Fruit fly (Drosophila melanogaster) whole organism, adult: ENCODE results near the gene CG9667.
A peak's percentile ranks its signal among the peaks of the same experiment; 100 is the strongest.

ENCODE experiments used
- CG11617 ChIP-seq: fragments of 200-800 bp; sonication (Bioruptor generic); optimal IDR thresholded peaks from 2 replicates; lab custom pipeline; 2017; ENCODE audit warnings: mild to moderate bottlenecking, missing biosample characterization, missing genetic modification reagents, missing genetic modification characterization
- CG12768 ChIP-seq: fragments of 200-800 bp; sonication (Bioruptor generic); optimal IDR thresholded peaks from 2 replicates; lab custom pipeline; 2017; ENCODE audit warnings: missing biosample characterization, missing genetic modification characterization, mild to moderate bottlenecking, moderate library complexity, missing genetic modification reagents
- CG14711 ChIP-seq: fragments of 200-800 bp; sonication (Bioruptor generic); optimal IDR thresholded peaks from 2 replicates; lab custom pipeline; 2018; ENCODE audit warnings: missing biosample characterization, mild to moderate bottlenecking, missing genetic modification characterization, moderate library complexity
- CG1620 ChIP-seq: fragments of 200-800 bp; sonication (Bioruptor generic); optimal IDR thresholded peaks from 2 replicates; lab custom pipeline; 2016; ENCODE audit warnings: missing biosample characterization, missing genetic modification characterization
- CG33017 ChIP-seq: fragments of 200-800 bp; sonication (Bioruptor generic); optimal IDR thresholded peaks from 2 replicates; lab custom pipeline; 2018; ENCODE audit warnings: missing biosample characterization, mild to moderate bottlenecking, missing genetic modification characterization, moderate library complexity
- CG5204 ChIP-seq: fragments of 200-800 bp; sonication (Bioruptor generic); optimal IDR thresholded peaks from 2 replicates; lab custom pipeline; 2016; ENCODE audit warnings: missing biosample characterization, missing genetic modification characterization
- CG7045 ChIP-seq: fragments of 200-800 bp; sonication (Bioruptor generic); optimal IDR thresholded peaks from 2 replicates; lab custom pipeline; 2017; ENCODE audit warnings: missing biosample characterization, mild to moderate bottlenecking, missing genetic modification characterization
- CG7101 ChIP-seq: fragments of 200-800 bp; sonication (Bioruptor generic); optimal IDR thresholded peaks from 2 replicates; lab custom pipeline; 2018; ENCODE audit warnings: missing biosample characterization, mild to moderate bottlenecking, missing genetic modification characterization, moderate library complexity
- Clk ChIP-seq: fragments of 200-800 bp; sonication (Bioruptor generic); optimal IDR thresholded peaks from 2 replicates; lab custom pipeline; 2017; ENCODE audit warnings: missing biosample characterization, missing genetic modification characterization
- Crg-1 ChIP-seq: fragments of 200-800 bp; sonication (Bioruptor generic); optimal IDR thresholded peaks from 2 replicates; lab custom pipeline; 2016; ENCODE audit warnings: missing biosample characterization, missing genetic modification characterization
- Hr96 ChIP-seq: fragments of 200-800 bp; sonication (Bioruptor generic); optimal IDR thresholded peaks from 2 replicates; lab custom pipeline; 2016; ENCODE audit warnings: missing biosample characterization, missing genetic modification characterization
- Mnt ChIP-seq: fragments of 200-800 bp; sonication (Bioruptor generic); optimal IDR thresholded peaks from 2 replicates; lab custom pipeline; 2016; ENCODE audit warnings: missing biosample characterization, mild to moderate bottlenecking, missing genetic modification characterization
- bab1 ChIP-seq: fragments of 200-800 bp; sonication (Bioruptor generic); optimal IDR thresholded peaks from 3 replicates; lab custom pipeline; 2019; ENCODE audit warnings: missing biosample characterization, mild to moderate bottlenecking, missing genetic modification characterization, moderate library complexity
- cic ChIP-seq: fragments of 200-800 bp; sonication (Bioruptor generic); optimal IDR thresholded peaks from 2 replicates; lab custom pipeline; 2017; ENCODE audit warnings: missing biosample characterization, mild to moderate bottlenecking, missing genetic modification characterization, moderate library complexity
- cnc ChIP-seq, 2 experiments: fragments of >200 bp; optimal IDR thresholded peaks; 2 replicates each; lab custom pipeline; 2017
- kay ChIP-seq: fragments of 200-800 bp; sonication (Bioruptor generic); peaks from one replicate; lab custom pipeline; 2016; ENCODE audit warnings: missing biosample characterization, missing genetic modification characterization, borderline replicate concordance
- ovo ChIP-seq: fragments of 200-800 bp; sonication (Bioruptor generic); optimal IDR thresholded peaks from 2 replicates; lab custom pipeline; 2016; ENCODE audit warnings: missing biosample characterization, missing genetic modification characterization
- pad ChIP-seq: fragments of 200-800 bp; sonication (Bioruptor generic); optimal IDR thresholded peaks from 3 replicates; lab custom pipeline; 2017; ENCODE audit warnings: missing biosample characterization, missing genetic modification characterization, mild to moderate bottlenecking, moderate library complexity, missing genetic modification reagents
- tj ChIP-seq: fragments of 200-800 bp; sonication (Bioruptor generic); optimal IDR thresholded peaks from 3 replicates; lab custom pipeline; 2017; ENCODE audit warnings: missing biosample characterization, mild to moderate bottlenecking, missing genetic modification characterization, moderate library complexity
- toe ChIP-seq: fragments of 200-800 bp; sonication (Bioruptor generic); optimal IDR thresholded peaks from 2 replicates; lab custom pipeline; 2016; ENCODE audit warnings: missing biosample characterization, missing genetic modification characterization

The CG9667 gene

dm6 chr3R:8112880-8113832, 13.0 kb downstream of the CG9667 start:
- TF ChIP-seq CG7101 (tag; lab: Kevin White, UChicago) = peak; percentile 67
- no peak for TF ChIP-seq tj (GFP tag; lab: Kevin White, UChicago)
- TF ChIP-seq CG7045 = peak; percentile 75
- TF ChIP-seq Crg-1 (GFP tag; lab: Kevin White, UChicago) = peak; percentile 38
- no peak for TF ChIP-seq Mnt
- peak; percentile 97 for TF ChIP-seq kay (GFP tag; lab: Kevin White, UChicago)
- peak; percentile 61 for TF ChIP-seq CG33017 (tag; lab: Kevin White, UChicago)
- no peak for TF ChIP-seq ovo (GFP tag; lab: Kevin White, UChicago)
- TF ChIP-seq CG12768 (GFP tag; lab: Kevin White, UChicago) = peak; percentile 15
- TF ChIP-seq CG5204 (GFP tag; lab: Kevin White, UChicago) = peak; percentile 26
- TF ChIP-seq CG11617 (GFP tag; lab: Kevin White, UChicago) = peak; percentile 25
- peak; percentile 44 for TF ChIP-seq toe (GFP tag; lab: Kevin White, UChicago)
- peak; percentile 19 for TF ChIP-seq CG14711
- TF ChIP-seq cic (GFP tag; lab: Kevin White, UChicago) = no peak
- no peak for TF ChIP-seq cnc (optimal IDR thresholded peaks at IDR 0.05; lab: Kevin White, UChicago)

dm6 chr3R:8111789-8112382, 14.3 kb downstream of the CG9667 start:
- no peak for TF ChIP-seq pad (GFP tag; lab: Kevin White, UChicago)
- TF ChIP-seq cnc (optimal IDR thresholded peaks at IDR 0.05; lab: Kevin White, UChicago) = no peak
- no peak for TF ChIP-seq CG5204 (GFP tag; lab: Kevin White, UChicago)
- no peak for TF ChIP-seq CG14711
- TF ChIP-seq CG11617 (GFP tag; lab: Kevin White, UChicago) = no peak
- peak; percentile 19 for TF ChIP-seq Clk (GFP tag; lab: Kevin White, UChicago)
- no peak for TF ChIP-seq CG7101 (tag; lab: Kevin White, UChicago)
- no peak for TF ChIP-seq Crg-1 (GFP tag; lab: Kevin White, UChicago)
- peak; percentile 79 for TF ChIP-seq ovo (GFP tag; lab: Kevin White, UChicago)
- peak; percentile 96 for TF ChIP-seq kay (GFP tag; lab: Kevin White, UChicago)
- TF ChIP-seq CG12768 (GFP tag; lab: Kevin White, UChicago) = peak; percentile 54
- peak; percentile 42 for TF ChIP-seq cic (GFP tag; lab: Kevin White, UChicago)
- TF ChIP-seq Mnt = peak; percentile 13
- TF ChIP-seq toe (GFP tag; lab: Kevin White, UChicago) = no peak
- no peak for TF ChIP-seq CG33017 (tag; lab: Kevin White, UChicago)
- peak; percentile 99 for TF ChIP-seq tj (GFP tag; lab: Kevin White, UChicago)
- TF ChIP-seq bab1 (GFP tag; lab: Kevin White, UChicago) = no peak

dm6 chr3R:8110951-8111350, 15.2 kb downstream of the CG9667 start:
- TF ChIP-seq CG7045 (no peak), toe (GFP tag; lab: Kevin White, UChicago) (no peak), tj (GFP tag; lab: Kevin White, UChicago) (no peak), CG7101 (tag; lab: Kevin White, UChicago) (no peak), CG12768 (GFP tag; lab: Kevin White, UChicago) (no peak), CG33017 (tag; lab: Kevin White, UChicago) (no peak)

- TF ChIP-seq kay (GFP tag; lab: Kevin White, UChicago) = peak; percentile 50
- TF ChIP-seq CG33017 (tag; lab: Kevin White, UChicago) = peak; percentile 4
- TF ChIP-seq CG7101 (tag; lab: Kevin White, UChicago) = peak; percentile 36
- TF ChIP-seq CG7045 = peak; percentile 16
- TF ChIP-seq Mnt = no peak
- TF ChIP-seq CG14711 = no peak
- peak; percentile 23 for TF ChIP-seq CG12768 (GFP tag; lab: Kevin White, UChicago)
- peak; percentile 8 for TF ChIP-seq Hr96 (GFP tag; lab: Kevin White, UChicago)
Measured at dm6 chr3R:8110198-8110642, 15.9 kb downstream of the CG9667 start.

- TF ChIP-seq CG7101 (tag; lab: Kevin White, UChicago) (no peak), Clk (GFP tag; lab: Kevin White, UChicago) (no peak), bab1 (GFP tag; lab: Kevin White, UChicago) (no peak), cic (GFP tag; lab: Kevin White, UChicago) (no peak), kay (GFP tag; lab: Kevin White, UChicago) (peak; percentile 92)
Measured at dm6 chr3R:8109782-8110181, 16.4 kb downstream of the CG9667 start.

- TF ChIP-seq CG12768 (GFP tag; lab: Kevin White, UChicago) (no peak), Crg-1 (GFP tag; lab: Kevin White, UChicago) (no peak), ovo (GFP tag; lab: Kevin White, UChicago) (no peak), CG7101 (tag; lab: Kevin White, UChicago) (no peak), CG14711 (no peak), CG7045 (no peak), cic (GFP tag; lab: Kevin White, UChicago) (no peak), CG11617 (GFP tag; lab: Kevin White, UChicago) (no peak), Mnt (peak; percentile 52), bab1 (GFP tag; lab: Kevin White, UChicago) (no peak), cnc (optimal IDR thresholded peaks at IDR 0.05; lab: Kevin White, UChicago) (no peak), kay (GFP tag; lab: Kevin White, UChicago) (no peak), Clk (GFP tag; lab: Kevin White, UChicago) (no peak), pad (GFP tag; lab: Kevin White, UChicago) (peak; percentile 2), tj (GFP tag; lab: Kevin White, UChicago) (peak; percentile 58), CG33017 (tag; lab: Kevin White, UChicago) (no peak), toe (GFP tag; lab: Kevin White, UChicago) (no peak), CG1620 (GFP tag; lab: Kevin White, UChicago) (no peak), CG5204 (GFP tag; lab: Kevin White, UChicago) (no peak), Hr96 (GFP tag; lab: Kevin White, UChicago) (no peak)
Measured at dm6 chr3R:8108770-8109169, 17.4 kb downstream of the CG9667 start.
